Worm (Caenorhabditis elegans) whole organism, L4/young adult: Measurements from ENCODE around the gene F41G3.21.

ENCODE experiments used
- W03F9.2 ChIP-seq: fragments of 150-350 bp; optimal IDR thresholded peaks from 2 replicates; lab custom pipeline; 2014; ENCODE audit warnings: missing biosample characterization, missing genetic modification characterization
- dao-5 ChIP-seq: sonication (generic microtip); optimal IDR thresholded peaks from 2 replicates; lab custom pipeline; 2016; ENCODE audit warnings: missing genotype, missing genetic modification characterization, moderate library complexity, missing compliant biosample characterization
- him-1 ChIP-seq: sonication (generic microtip); optimal IDR thresholded peaks from 2 replicates; lab custom pipeline; 2016; ENCODE audit warnings: missing genotype, missing genetic modification reagents, missing genetic modification characterization, missing compliant biosample characterization

ce11 chrII:6791891-6792290 is 39.1 kb upstream of the F41G3.21 start, which contains the start of gene T13C2.2:
- TF ChIP-seq him-1 (tag; lab: Kevin White, UChicago), result no peak
- no peak for TF ChIP-seq dao-5 (tag; lab: Kevin White, UChicago)
- no peak for TF ChIP-seq W03F9.2 (tag; lab: Kevin White, UChicago)
